Worm (Caenorhabditis elegans) whole organism, late embryonic: ENCODE results near the gene acs-6.

Experiments
- F13H6.1 ChIP-seq: sonication (generic microtip); optimal IDR thresholded peaks from 2 replicates; lab custom pipeline; 2016; ENCODE audit warnings: missing genetic modification characterization, missing compliant biosample characterization
- K09A11.1 ChIP-seq: sonication (generic microtip); optimal IDR thresholded peaks from 2 replicates; lab custom pipeline; 2017; ENCODE audit warnings: antibody characterized with exemption, mild to moderate bottlenecking, missing genetic modification characterization, missing compliant biosample characterization; ENCODE audit not compliant: insufficient read depth
- T23F11.4 ChIP-seq: fragments of 200-800 bp; sonication (Bioruptor generic); optimal IDR thresholded peaks from 2 replicates; lab custom pipeline; 2018; ENCODE audit warnings: mild to moderate bottlenecking, missing genetic modification characterization, missing compliant biosample characterization
- ahr-1 ChIP-seq: sonication (generic microtip); optimal IDR thresholded peaks from 2 replicates; lab custom pipeline; 2016; ENCODE audit warnings: missing genetic modification characterization, missing compliant biosample characterization
- ceh-14 ChIP-seq: sonication (generic microtip); optimal IDR thresholded peaks from 2 replicates; lab custom pipeline; 2016; ENCODE audit warnings: missing genotype, missing genetic modification characterization, missing compliant biosample characterization
- ceh-19 ChIP-seq: fragments of 200-800 bp; sonication (Bioruptor generic); optimal IDR thresholded peaks from 2 replicates; lab custom pipeline; 2018; ENCODE audit warnings: mild to moderate bottlenecking, missing genetic modification characterization, missing compliant biosample characterization
- ceh-24 ChIP-seq: sonication (generic microtip); optimal IDR thresholded peaks from 2 replicates; lab custom pipeline; 2016; ENCODE audit warnings: mild to moderate bottlenecking, missing genetic modification characterization, missing compliant biosample characterization
- ceh-30 ChIP-seq: fragments of 150-350 bp; optimal IDR thresholded peaks from 2 replicates; lab custom pipeline; 2014; ENCODE audit warnings: missing biosample characterization, missing genetic modification characterization
- ceh-34 ChIP-seq: sonication (generic microtip); optimal IDR thresholded peaks from 2 replicates; lab custom pipeline; 2016; ENCODE audit warnings: mild to moderate bottlenecking, missing genetic modification characterization, missing compliant biosample characterization
- ceh-48 ChIP-seq: sonication (generic microtip); optimal IDR thresholded peaks from 2 replicates; lab custom pipeline; 2016; ENCODE audit warnings: missing genetic modification characterization, inconsistent platforms, missing compliant biosample characterization
- che-1 ChIP-seq: sonication (generic microtip); optimal IDR thresholded peaks from 2 replicates; lab custom pipeline; 2016; ENCODE audit warnings: mild to moderate bottlenecking, missing genetic modification characterization, missing compliant biosample characterization
- dve-1 ChIP-seq: sonication (generic microtip); optimal IDR thresholded peaks from 2 replicates; lab custom pipeline; 2017; ENCODE audit warnings: antibody characterized with exemption, mild to moderate bottlenecking, missing genetic modification characterization, missing compliant biosample characterization
- elt-2 ChIP-seq: sonication (generic microtip); optimal IDR thresholded peaks from 2 replicates; lab custom pipeline; 2016; ENCODE audit warnings: missing genetic modification reagents, missing genetic modification characterization, missing compliant biosample characterization
- elt-4 ChIP-seq: sonication (generic microtip); optimal IDR thresholded peaks from 2 replicates; lab custom pipeline; 2016; ENCODE audit warnings: missing genetic modification characterization, missing compliant biosample characterization
- ets-4 ChIP-seq: sonication (generic microtip); optimal IDR thresholded peaks from 2 replicates; lab custom pipeline; 2016; ENCODE audit warnings: missing genetic modification characterization, missing compliant biosample characterization
- fax-1 ChIP-seq: sonication (generic microtip); optimal IDR thresholded peaks from 2 replicates; lab custom pipeline; 2016; ENCODE audit warnings: missing genotype, missing genetic modification characterization, missing compliant biosample characterization
- fkh-10 ChIP-seq: fragments of 150-350 bp; optimal IDR thresholded peaks from 2 replicates; lab custom pipeline; 2014; ENCODE audit warnings: missing biosample characterization, missing genetic modification reagents, missing genetic modification characterization
- fkh-6 ChIP-seq: sonication (generic microtip); optimal IDR thresholded peaks from 2 replicates; lab custom pipeline; 2016; ENCODE audit warnings: missing genetic modification characterization, missing compliant biosample characterization
- gmeb-2 ChIP-seq: sonication (generic microtip); optimal IDR thresholded peaks from 2 replicates; lab custom pipeline; 2016; ENCODE audit warnings: missing genetic modification characterization, inconsistent platforms, missing compliant biosample characterization
- hlh-15 ChIP-seq: sonication (generic microtip); optimal IDR thresholded peaks from 2 replicates; lab custom pipeline; 2016; ENCODE audit warnings: missing genetic modification characterization, missing compliant biosample characterization
- hlh-30 ChIP-seq: sonication (generic microtip); optimal IDR thresholded peaks from 2 replicates; lab custom pipeline; 2017; ENCODE audit warnings: antibody characterized with exemption, missing genetic modification characterization, missing compliant biosample characterization; ENCODE audit not compliant: insufficient read depth
- hlh-8 ChIP-seq: sonication (generic microtip); optimal IDR thresholded peaks from 2 replicates; lab custom pipeline; 2016; ENCODE audit warnings: missing genotype, missing genetic modification characterization, missing compliant biosample characterization
- lim-6 ChIP-seq: sonication (generic microtip); optimal IDR thresholded peaks from 2 replicates; lab custom pipeline; 2016; ENCODE audit warnings: missing genetic modification characterization, missing compliant biosample characterization
- madf-2 ChIP-seq: sonication (generic microtip); optimal IDR thresholded peaks from 2 replicates; lab custom pipeline; 2017; ENCODE audit warnings: missing genetic modification characterization, missing compliant biosample characterization
- mec-3 ChIP-seq: sonication (generic microtip); optimal IDR thresholded peaks from 2 replicates; lab custom pipeline; 2016; ENCODE audit warnings: borderline replicate concordance, missing genetic modification characterization, missing compliant biosample characterization
- nfya-1 ChIP-seq: sonication (generic microtip); optimal IDR thresholded peaks from 2 replicates; lab custom pipeline; 2017; ENCODE audit warnings: missing genetic modification characterization, mild to moderate bottlenecking, missing compliant biosample characterization, antibody characterized with exemption, moderate library complexity
- nhr-11 ChIP-seq: fragments of 150-350 bp; optimal IDR thresholded peaks from 2 replicates; lab custom pipeline; 2014; ENCODE audit warnings: missing biosample characterization, missing genetic modification characterization
- nhr-232 ChIP-seq: sonication (generic microtip); optimal IDR thresholded peaks from 2 replicates; lab custom pipeline; 2016; ENCODE audit warnings: missing genetic modification characterization, missing compliant biosample characterization
- odd-2 ChIP-seq: sonication (generic microtip); optimal IDR thresholded peaks from 2 replicates; lab custom pipeline; 2017; ENCODE audit warnings: antibody characterized with exemption, mild to moderate bottlenecking, missing genetic modification characterization, missing compliant biosample characterization
- pat-9 ChIP-seq: fragments of 200-800 bp; sonication (Bioruptor generic); optimal IDR thresholded peaks from 2 replicates; lab custom pipeline; 2018; ENCODE audit warnings: mild to moderate bottlenecking, missing genetic modification characterization, moderate library complexity, missing compliant biosample characterization
- pha-2 ChIP-seq: sonication (generic microtip); optimal IDR thresholded peaks from 2 replicates; lab custom pipeline; 2017; ENCODE audit warnings: mild to moderate bottlenecking, missing genetic modification characterization, missing compliant biosample characterization
- pqm-1 ChIP-seq: sonication (generic microtip); optimal IDR thresholded peaks from 2 replicates; lab custom pipeline; 2016; ENCODE audit warnings: missing genetic modification characterization, missing compliant biosample characterization
- rnt-1 ChIP-seq: sonication (generic microtip); optimal IDR thresholded peaks from 2 replicates; lab custom pipeline; 2016; ENCODE audit warnings: missing genetic modification characterization, missing compliant biosample characterization
- sdc-2 ChIP-seq: sonication (generic microtip); optimal IDR thresholded peaks from 2 replicates; lab custom pipeline; 2016; ENCODE audit warnings: missing genotype, missing genetic modification characterization, missing compliant biosample characterization
- sox-4 ChIP-seq: sonication (generic microtip); optimal IDR thresholded peaks from 2 replicates; lab custom pipeline; 2017; ENCODE audit warnings: mild to moderate bottlenecking, missing genetic modification characterization, inconsistent platforms, missing compliant biosample characterization
- tbx-7 ChIP-seq: sonication (generic microtip); optimal IDR thresholded peaks from 2 replicates; lab custom pipeline; 2016; ENCODE audit warnings: missing genotype, missing genetic modification characterization, missing compliant biosample characterization
- unc-42 ChIP-seq: sonication (generic microtip); optimal IDR thresholded peaks from 2 replicates; lab custom pipeline; 2016; ENCODE audit warnings: missing genotype, missing genetic modification characterization, missing compliant biosample characterization
- unc-55 ChIP-seq: sonication (generic microtip); optimal IDR thresholded peaks from 2 replicates; lab custom pipeline; 2017; ENCODE audit warnings: missing biosample characterization, missing genetic modification reagents, missing genetic modification characterization

Gene acs-6

ce11 chrII:7031137-7031697 lies 30.6 kb upstream of the acs-6 start:
- no peak for TF ChIP-seq gmeb-2
- no peak for TF ChIP-seq K09A11.1
- TF ChIP-seq ceh-30 (tag; lab: Kevin White, UChicago) = no peak
- TF ChIP-seq nfya-1 (tag; lab: Kevin White, UChicago) = peak; percentile 12
- TF ChIP-seq ceh-19 (GFP tag; lab: Kevin White, UChicago) = no peak
- no peak for TF ChIP-seq tbx-7 (tag; lab: Kevin White, UChicago)
- no peak for TF ChIP-seq elt-4 (tag; lab: Kevin White, UChicago)
- TF ChIP-seq hlh-8 (tag; lab: Kevin White, UChicago) = no peak
- TF ChIP-seq ceh-34 (tag; lab: Kevin White, UChicago) = no peak
- TF ChIP-seq ceh-14 (tag; lab: Kevin White, UChicago) = peak; percentile 11
- TF ChIP-seq nhr-11 (tag; lab: Kevin White, UChicago) = no peak
- TF ChIP-seq elt-2 (tag; lab: Kevin White, UChicago) = peak; percentile 2
- TF ChIP-seq pqm-1 = no peak
- no peak for TF ChIP-seq ahr-1 (tag; lab: Kevin White, UChicago)

- TF ChIP-seq madf-2 (tag; lab: Kevin White, UChicago) (no peak), K09A11.1 (no peak), unc-55 (GFP tag; lab: Kevin White, UChicago) (no peak), sdc-2 (tag; lab: Kevin White, UChicago) (no peak), fax-1 (tag; lab: Kevin White, UChicago) (no peak), T23F11.4 (no peak), unc-42 (tag; lab: Kevin White, UChicago) (no peak)
Observed at ce11 chrII:7037659-7038342, 24.0 kb upstream of the acs-6 start, which contains the start of gene cin-4. TSS of gene cin-4 (plus strand) at chrII:7038292.

DNA sequence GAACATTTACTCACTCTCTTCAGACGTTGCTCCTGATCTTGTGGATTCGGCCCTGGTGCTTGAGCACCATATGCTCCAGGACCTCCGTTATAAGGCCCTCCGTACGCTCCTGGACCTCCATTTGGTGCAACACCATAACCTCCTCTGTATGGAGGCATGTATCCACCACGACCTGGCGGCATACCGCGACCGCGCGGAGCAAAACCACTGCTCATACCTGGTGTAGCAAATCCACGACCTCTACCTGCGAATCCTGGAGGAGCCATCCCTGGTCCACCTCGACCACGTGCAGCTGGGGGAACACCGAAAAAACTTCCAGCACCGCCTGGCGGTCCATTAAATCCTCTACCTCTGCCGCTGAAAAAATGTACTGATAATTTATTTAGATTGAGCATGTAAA lies 12.4 kb upstream of the acs-6 start:
- TF ChIP-seq fkh-10 = no peak
- no peak for TF ChIP-seq ceh-24 (tag; lab: Kevin White, UChicago)
- no peak for TF ChIP-seq F13H6.1 (tag; lab: Kevin White, UChicago)
- no peak for TF ChIP-seq hlh-30 (tag; lab: Kevin White, UChicago)
- TF ChIP-seq mec-3 (tag; lab: Kevin White, UChicago) = no peak
- no peak for TF ChIP-seq lim-6 (tag; lab: Kevin White, UChicago)
- no peak for TF ChIP-seq sox-4 (tag; lab: Kevin White, UChicago)
- no peak for TF ChIP-seq ceh-34 (tag; lab: Kevin White, UChicago)
- TF ChIP-seq ceh-48 (tag; lab: Kevin White, UChicago) = no peak
- TF ChIP-seq dve-1 = no peak
- no peak for TF ChIP-seq fkh-6 (tag; lab: Kevin White, UChicago)
- no peak for TF ChIP-seq che-1
- TF ChIP-seq rnt-1 = no peak
- no peak for TF ChIP-seq ets-4 (tag; lab: Kevin White, UChicago)
- TF ChIP-seq hlh-15 = no peak
- no peak for TF ChIP-seq odd-2 (tag; lab: Kevin White, UChicago)
- TF ChIP-seq pat-9 = no peak
- TF ChIP-seq pha-2 (tag; lab: Kevin White, UChicago) = no peak
- TF ChIP-seq ceh-19 (GFP tag; lab: Kevin White, UChicago) = no peak
- no peak for TF ChIP-seq nhr-232 (tag; lab: Kevin White, UChicago)
- TF ChIP-seq, all 69 proteins: peak for 0
